Worm (Caenorhabditis elegans) whole organism, early embryonic: ENCODE data around the gene epi-1.

Source experiments
- B0310.2 ChIP-seq: sonication (generic microtip); optimal IDR thresholded peaks from 2 replicates; lab custom pipeline; 2016; ENCODE audit warnings: mild to moderate bottlenecking, missing genetic modification characterization, missing compliant biosample characterization
- F13C5.2 ChIP-seq: sonication (generic microtip); optimal IDR thresholded peaks from 2 replicates; lab custom pipeline; 2017; ENCODE audit warnings: mild to moderate bottlenecking, missing genetic modification characterization, inconsistent platforms, missing compliant biosample characterization
- aly-1 ChIP-seq: sonication (generic microtip); optimal IDR thresholded peaks from 2 replicates; lab custom pipeline; 2016; ENCODE audit warnings: missing genetic modification characterization, missing compliant biosample characterization
- ama-1 ChIP-seq: fragments of 150-350 bp; optimal IDR thresholded peaks from 2 replicates; lab custom pipeline; 2014
- ceh-13 ChIP-seq: fragments of 200-800 bp; sonication (Bioruptor generic); optimal IDR thresholded peaks from 2 replicates; lab custom pipeline; 2018; ENCODE audit warnings: mild to moderate bottlenecking, missing genetic modification characterization, missing compliant biosample characterization
- ceh-36 ChIP-seq: sonication (generic microtip); optimal IDR thresholded peaks from 2 replicates; lab custom pipeline; 2016; ENCODE audit warnings: missing genetic modification characterization, inconsistent platforms, missing compliant biosample characterization
- ets-7 ChIP-seq: sonication (generic microtip); optimal IDR thresholded peaks from 2 replicates; lab custom pipeline; 2016; ENCODE audit warnings: missing genotype, missing genetic modification characterization, missing compliant biosample characterization
- flt-1 ChIP-seq: fragments of 200-800 bp; sonication (Bioruptor generic); IDR thresholded peaks from 2 replicates; pipeline ENCODE4 v1.3.6; 2022; ENCODE audit warnings: missing genetic modification characterization, missing compliant biosample characterization
- hmbx-1 ChIP-seq: sonication (generic microtip); optimal IDR thresholded peaks from 2 replicates; lab custom pipeline; 2016; ENCODE audit warnings: mild to moderate bottlenecking, missing genetic modification characterization, missing compliant biosample characterization
- hmg-4 ChIP-seq: fragments of 200-800 bp; sonication (Bioruptor generic); optimal IDR thresholded peaks from 2 replicates; lab custom pipeline; 2018; ENCODE audit warnings: mild to moderate bottlenecking, missing genetic modification characterization, missing compliant biosample characterization
- hnd-1 ChIP-seq: sonication (generic microtip); optimal IDR thresholded peaks from 2 replicates; lab custom pipeline; 2016; ENCODE audit warnings: missing genetic modification characterization, missing compliant biosample characterization
- pes-1 ChIP-seq: fragments of 200-800 bp; sonication (Bioruptor generic); IDR thresholded peaks from 2 replicates; pipeline ENCODE4 v1.3.6; 2022; ENCODE audit warnings: missing genetic modification reagents, missing genetic modification characterization, missing compliant biosample characterization
- scrt-1 ChIP-seq: fragments of 200-800 bp; sonication (Bioruptor generic); IDR thresholded peaks from 2 replicates; pipeline ENCODE4 v1.3.6; 2022; ENCODE audit warnings: missing genetic modification characterization, missing compliant biosample characterization
- sea-1 ChIP-seq: fragments of 200-800 bp; sonication (Bioruptor generic); conservative IDR thresholded peaks from 2 replicates; pipeline ENCODE4 v1.3.6; 2022; ENCODE audit warnings: missing genetic modification characterization, missing compliant biosample characterization
- tbx-11 ChIP-seq: fragments of 200-800 bp; sonication (Bioruptor generic); IDR thresholded peaks from 2 replicates; pipeline ENCODE4 v1.3.6; 2022; ENCODE audit warnings: missing genetic modification characterization, missing compliant biosample characterization
- tbx-37 ChIP-seq: fragments of 200-800 bp; sonication (Bioruptor generic); conservative IDR thresholded peaks from 2 replicates; pipeline ENCODE4 v1.3.6; 2022; ENCODE audit warnings: missing genetic modification reagents, missing genetic modification characterization, missing compliant biosample characterization
- tra-4 ChIP-seq: sonication (generic microtip); optimal IDR thresholded peaks from 2 replicates; lab custom pipeline; 2017; ENCODE audit warnings: missing genetic modification characterization, missing compliant biosample characterization

The epi-1 gene

ce11 chrIV:10699660-10700059 is 33.0 kb downstream of the epi-1 start, which contains the start of gene R102.11:
Gene R102.11 (minus strand): TSS chrIV:10699760.
- TF ChIP-seq scrt-1 (GFP tag; lab: Robert Waterston, UW) = no peak
- no peak for TF ChIP-seq sea-1 (GFP tag; lab: Robert Waterston, UW)
- TF ChIP-seq ets-7 = no peak
- no peak for TF ChIP-seq hnd-1
- TF ChIP-seq ama-1 = no peak
- TF ChIP-seq tra-4 (tag; lab: Kevin White, UChicago) = no peak
- TF ChIP-seq ceh-36 (tag; lab: Kevin White, UChicago) = no peak
- TF ChIP-seq tbx-37 (GFP tag; lab: Robert Waterston, UW) = no peak
- no peak for TF ChIP-seq hmbx-1

- no peak for TF ChIP-seq scrt-1 (GFP tag; lab: Robert Waterston, UW)
- no peak for TF ChIP-seq tbx-37 (GFP tag; lab: Robert Waterston, UW)
- no peak for TF ChIP-seq B0310.2 (tag; lab: Kevin White, UChicago)
- TF ChIP-seq tra-4 (tag; lab: Kevin White, UChicago) = no peak
- no peak for TF ChIP-seq sea-1 (GFP tag; lab: Robert Waterston, UW)
- TF ChIP-seq pes-1 (GFP tag; lab: Robert Waterston, UW) = no peak
- no peak for TF ChIP-seq aly-1 (tag; lab: Kevin White, UChicago)
- TF ChIP-seq flt-1 (GFP tag; lab: Robert Waterston, UW) = no peak
- no peak for TF ChIP-seq hmbx-1
- TF ChIP-seq hmg-4 = no peak
- TF ChIP-seq ceh-36 (tag; lab: Kevin White, UChicago) = no peak
- TF ChIP-seq hnd-1 = no peak
- no peak for TF ChIP-seq tbx-11
- TF ChIP-seq F13C5.2 (tag; lab: Kevin White, UChicago) = no peak
- no peak for TF ChIP-seq ceh-13 (GFP tag; lab: Kevin White, UChicago)
- TF ChIP-seq ama-1 = no peak
- TF ChIP-seq ets-7 = no peak
Measured at ce11 chrIV:10701866-10702458, 35.3 kb downstream of the epi-1 start.

- no peak for TF ChIP-seq flt-1 (GFP tag; lab: Robert Waterston, UW)
- no peak for TF ChIP-seq sea-1 (GFP tag; lab: Robert Waterston, UW)
- no peak for TF ChIP-seq ceh-36 (tag; lab: Kevin White, UChicago)
- TF ChIP-seq ceh-13 (GFP tag; lab: Kevin White, UChicago) = no peak
- TF ChIP-seq tra-4 (tag; lab: Kevin White, UChicago) = no peak
- no peak for TF ChIP-seq tbx-37 (GFP tag; lab: Robert Waterston, UW)
- no peak for TF ChIP-seq aly-1 (tag; lab: Kevin White, UChicago)
- no peak for TF ChIP-seq tbx-11
- no peak for TF ChIP-seq pes-1 (GFP tag; lab: Robert Waterston, UW)
- TF ChIP-seq ets-7 = no peak
- TF ChIP-seq hmbx-1 = no peak
- no peak for TF ChIP-seq ama-1
- no peak for TF ChIP-seq scrt-1 (GFP tag; lab: Robert Waterston, UW)
- no peak for TF ChIP-seq F13C5.2 (tag; lab: Kevin White, UChicago)
- no peak for TF ChIP-seq hmg-4
- no peak for TF ChIP-seq hnd-1
- TF ChIP-seq B0310.2 (tag; lab: Kevin White, UChicago) = no peak
Measured at ce11 chrIV:10705176-10705575, 38.6 kb downstream of the epi-1 start, which contains the start of gene R102.10. Gene R102.10 (plus strand): TSS chrIV:10705476.

ce11 chrIV:10706090-10706489 is 39.5 kb downstream of the epi-1 start, which contains the start of gene R102.6:
Gene R102.6 (minus strand): TSS chrIV:10706190.
- TF ChIP-seq sea-1 (GFP tag; lab: Robert Waterston, UW) = no peak
- no peak for TF ChIP-seq pes-1 (GFP tag; lab: Robert Waterston, UW)
- no peak for TF ChIP-seq aly-1 (tag; lab: Kevin White, UChicago)
- no peak for TF ChIP-seq scrt-1 (GFP tag; lab: Robert Waterston, UW)
- TF ChIP-seq B0310.2 (tag; lab: Kevin White, UChicago) = no peak
- TF ChIP-seq flt-1 (GFP tag; lab: Robert Waterston, UW) = no peak
- no peak for TF ChIP-seq hmg-4
- TF ChIP-seq ceh-36 (tag; lab: Kevin White, UChicago) = no peak
- TF ChIP-seq tra-4 (tag; lab: Kevin White, UChicago) = no peak
- no peak for TF ChIP-seq F13C5.2 (tag; lab: Kevin White, UChicago)
- no peak for TF ChIP-seq ama-1
- no peak for TF ChIP-seq tbx-37 (GFP tag; lab: Robert Waterston, UW)
- no peak for TF ChIP-seq hnd-1
- no peak for TF ChIP-seq ets-7
- no peak for TF ChIP-seq ceh-13 (GFP tag; lab: Kevin White, UChicago)
- no peak for TF ChIP-seq tbx-11

- TF ChIP-seq hnd-1 (no peak), B0310.2 (tag; lab: Kevin White, UChicago) (no peak), tbx-11 (no peak)
Measured at ce11 chrIV:10711729-10712128, 45.1 kb downstream of the epi-1 start, which contains the start of gene glb-21. Gene glb-21 (minus strand): TSS chrIV:10711794.

- no peak for TF ChIP-seq aly-1 (tag; lab: Kevin White, UChicago)
- TF ChIP-seq scrt-1 (GFP tag; lab: Robert Waterston, UW) = no peak
- no peak for TF ChIP-seq tra-4 (tag; lab: Kevin White, UChicago)
- no peak for TF ChIP-seq ets-7
- TF ChIP-seq tbx-11 = no peak
- TF ChIP-seq ceh-13 (GFP tag; lab: Kevin White, UChicago) = no peak
- no peak for TF ChIP-seq F13C5.2 (tag; lab: Kevin White, UChicago)
- TF ChIP-seq hmbx-1 = no peak
- TF ChIP-seq ceh-36 (tag; lab: Kevin White, UChicago) = no peak
- TF ChIP-seq hnd-1 = no peak
- no peak for TF ChIP-seq ama-1
- TF ChIP-seq hmg-4 = no peak
Measured at ce11 chrIV:10714594-10714993, 48.0 kb downstream of the epi-1 start.

- TF ChIP-seq ama-1 (no peak), tra-4 (tag; lab: Kevin White, UChicago) (no peak), scrt-1 (GFP tag; lab: Robert Waterston, UW) (no peak), tbx-11 (no peak), hnd-1 (no peak)
Measured at ce11 chrIV:10716348-10716747, 49.7 kb downstream of the epi-1 start, which contains the start of gene ncx-3. Gene ncx-3 (plus strand): TSS chrIV:10716648.
